Fruit fly (Drosophila melanogaster) whole organism, adult: Measurements from ENCODE around the gene CG17597.
A peak's percentile ranks its signal among the peaks of the same experiment; 100 is the strongest.

ENCODE experiments used
- CG11617 ChIP-seq: fragments of 200-800 bp; sonication (Bioruptor generic); optimal IDR thresholded peaks from 2 replicates; lab custom pipeline; 2017; ENCODE audit warnings: mild to moderate bottlenecking, missing biosample characterization, missing genetic modification reagents, missing genetic modification characterization
- CG12768 ChIP-seq: fragments of 200-800 bp; sonication (Bioruptor generic); optimal IDR thresholded peaks from 2 replicates; lab custom pipeline; 2017; ENCODE audit warnings: missing biosample characterization, missing genetic modification characterization, mild to moderate bottlenecking, moderate library complexity, missing genetic modification reagents
- CG14711 ChIP-seq: fragments of 200-800 bp; sonication (Bioruptor generic); optimal IDR thresholded peaks from 2 replicates; lab custom pipeline; 2018; ENCODE audit warnings: missing biosample characterization, mild to moderate bottlenecking, missing genetic modification characterization, moderate library complexity
- CG1620 ChIP-seq: fragments of 200-800 bp; sonication (Bioruptor generic); optimal IDR thresholded peaks from 2 replicates; lab custom pipeline; 2016; ENCODE audit warnings: missing biosample characterization, missing genetic modification characterization
- CG33017 ChIP-seq: fragments of 200-800 bp; sonication (Bioruptor generic); optimal IDR thresholded peaks from 2 replicates; lab custom pipeline; 2018; ENCODE audit warnings: missing biosample characterization, mild to moderate bottlenecking, missing genetic modification characterization, moderate library complexity
- CG5204 ChIP-seq: fragments of 200-800 bp; sonication (Bioruptor generic); optimal IDR thresholded peaks from 2 replicates; lab custom pipeline; 2016; ENCODE audit warnings: missing biosample characterization, missing genetic modification characterization
- CG7045 ChIP-seq: fragments of 200-800 bp; sonication (Bioruptor generic); optimal IDR thresholded peaks from 2 replicates; lab custom pipeline; 2017; ENCODE audit warnings: missing biosample characterization, mild to moderate bottlenecking, missing genetic modification characterization
- CG7101 ChIP-seq: fragments of 200-800 bp; sonication (Bioruptor generic); optimal IDR thresholded peaks from 2 replicates; lab custom pipeline; 2018; ENCODE audit warnings: missing biosample characterization, mild to moderate bottlenecking, missing genetic modification characterization, moderate library complexity
- Clk ChIP-seq: fragments of 200-800 bp; sonication (Bioruptor generic); optimal IDR thresholded peaks from 2 replicates; lab custom pipeline; 2017; ENCODE audit warnings: missing biosample characterization, missing genetic modification characterization
- Crg-1 ChIP-seq: fragments of 200-800 bp; sonication (Bioruptor generic); optimal IDR thresholded peaks from 2 replicates; lab custom pipeline; 2016; ENCODE audit warnings: missing biosample characterization, missing genetic modification characterization
- Hr96 ChIP-seq: fragments of 200-800 bp; sonication (Bioruptor generic); optimal IDR thresholded peaks from 2 replicates; lab custom pipeline; 2016; ENCODE audit warnings: missing biosample characterization, missing genetic modification characterization
- Mnt ChIP-seq: fragments of 200-800 bp; sonication (Bioruptor generic); optimal IDR thresholded peaks from 2 replicates; lab custom pipeline; 2016; ENCODE audit warnings: missing biosample characterization, mild to moderate bottlenecking, missing genetic modification characterization
- bab1 ChIP-seq: fragments of 200-800 bp; sonication (Bioruptor generic); optimal IDR thresholded peaks from 3 replicates; lab custom pipeline; 2019; ENCODE audit warnings: missing biosample characterization, mild to moderate bottlenecking, missing genetic modification characterization, moderate library complexity
- cic ChIP-seq: fragments of 200-800 bp; sonication (Bioruptor generic); optimal IDR thresholded peaks from 2 replicates; lab custom pipeline; 2017; ENCODE audit warnings: missing biosample characterization, mild to moderate bottlenecking, missing genetic modification characterization, moderate library complexity
- cnc ChIP-seq, 2 experiments: fragments of >200 bp; optimal IDR thresholded peaks; 2 replicates each; lab custom pipeline; 2017
- kay ChIP-seq: fragments of 200-800 bp; sonication (Bioruptor generic); peaks from one replicate; lab custom pipeline; 2016; ENCODE audit warnings: missing biosample characterization, missing genetic modification characterization, borderline replicate concordance
- ovo ChIP-seq: fragments of 200-800 bp; sonication (Bioruptor generic); optimal IDR thresholded peaks from 2 replicates; lab custom pipeline; 2016; ENCODE audit warnings: missing biosample characterization, missing genetic modification characterization
- pad ChIP-seq: fragments of 200-800 bp; sonication (Bioruptor generic); optimal IDR thresholded peaks from 3 replicates; lab custom pipeline; 2017; ENCODE audit warnings: missing biosample characterization, missing genetic modification characterization, mild to moderate bottlenecking, moderate library complexity, missing genetic modification reagents
- tj ChIP-seq: fragments of 200-800 bp; sonication (Bioruptor generic); optimal IDR thresholded peaks from 3 replicates; lab custom pipeline; 2017; ENCODE audit warnings: missing biosample characterization, mild to moderate bottlenecking, missing genetic modification characterization, moderate library complexity
- toe ChIP-seq: fragments of 200-800 bp; sonication (Bioruptor generic); optimal IDR thresholded peaks from 2 replicates; lab custom pipeline; 2016; ENCODE audit warnings: missing biosample characterization, missing genetic modification characterization

CG17597 gene

dm6 chr2L:18866582-18866981, 35.6 kb upstream of the CG17597 start:
- TF ChIP-seq Crg-1 (GFP tag; lab: Kevin White, UChicago), result no peak
- no peak for TF ChIP-seq ovo (GFP tag; lab: Kevin White, UChicago)
- TF ChIP-seq CG11617 (GFP tag; lab: Kevin White, UChicago), result no peak
- no peak for TF ChIP-seq CG14711 (tag; lab: Kevin White, UChicago)
- no peak for TF ChIP-seq cnc (optimal IDR thresholded peaks at IDR 0.05; lab: Kevin White, UChicago)
- no peak for TF ChIP-seq tj (GFP tag; lab: Kevin White, UChicago)
- no peak for TF ChIP-seq CG5204 (GFP tag; lab: Kevin White, UChicago)
- no peak for TF ChIP-seq CG12768 (GFP tag; lab: Kevin White, UChicago)

dm6 chr2L:18864981-18865380, 34.0 kb upstream of the CG17597 start:
- TF ChIP-seq Crg-1 (GFP tag; lab: Kevin White, UChicago), result no peak
- no peak for TF ChIP-seq CG1620
- peak; percentile 57 for TF ChIP-seq kay (GFP tag; lab: Kevin White, UChicago)
- TF ChIP-seq CG11617 (GFP tag; lab: Kevin White, UChicago), result no peak

- TF ChIP-seq cic (GFP tag; lab: Kevin White, UChicago), result no peak
Observed at dm6 chr2L:18864093-18864492, 33.1 kb upstream of the CG17597 start.

- TF ChIP-seq Clk (GFP tag; lab: Kevin White, UChicago), result no peak
- TF ChIP-seq cic (GFP tag; lab: Kevin White, UChicago), result no peak
- TF ChIP-seq tj (GFP tag; lab: Kevin White, UChicago), result no peak
- TF ChIP-seq CG33017 (tag; lab: Kevin White, UChicago), result no peak
- TF ChIP-seq Crg-1 (GFP tag; lab: Kevin White, UChicago), result no peak
- TF ChIP-seq CG5204 (GFP tag; lab: Kevin White, UChicago), result no peak
- TF ChIP-seq pad (GFP tag; lab: Kevin White, UChicago), result no peak
- no peak for TF ChIP-seq CG14711 (tag; lab: Kevin White, UChicago)
- no peak for TF ChIP-seq CG11617 (GFP tag; lab: Kevin White, UChicago)
- TF ChIP-seq kay (GFP tag; lab: Kevin White, UChicago), result no peak
- TF ChIP-seq CG7101, result no peak
- TF ChIP-seq ovo (GFP tag; lab: Kevin White, UChicago), result no peak
- TF ChIP-seq CG7045 (GFP tag; lab: Kevin White, UChicago), result no peak
- TF ChIP-seq toe, result no peak
- TF ChIP-seq bab1 (GFP tag; lab: Kevin White, UChicago), result no peak
- TF ChIP-seq cnc (optimal IDR thresholded peaks at IDR 0.05; lab: Kevin White, UChicago), result no peak
- no peak for TF ChIP-seq Hr96 (GFP tag; lab: Kevin White, UChicago)
- TF ChIP-seq CG1620, result no peak
Observed at dm6 chr2L:18860920-18861319, 30.0 kb upstream of the CG17597 start.

dm6 chr2L:18858661-18859532, 27.9 kb upstream of the CG17597 start, which contains the start of the genes CG10602 and mRpL13:
Gene CG10602, minus strand, starts transcription at chr2L:18859248.
Gene mRpL13, minus strand, starts transcription at chr2L:18859248.
- no peak for TF ChIP-seq CG5204 (GFP tag; lab: Kevin White, UChicago)
- TF ChIP-seq Mnt, result peak; percentile 7
- TF ChIP-seq ovo (GFP tag; lab: Kevin White, UChicago), result no peak
- no peak for TF ChIP-seq cic (GFP tag; lab: Kevin White, UChicago)
- TF ChIP-seq cnc (optimal IDR thresholded peaks at IDR 0.05; lab: Kevin White, UChicago), result no peak
- no peak for TF ChIP-seq Crg-1 (GFP tag; lab: Kevin White, UChicago)
- no peak for TF ChIP-seq CG12768 (GFP tag; lab: Kevin White, UChicago)
- no peak for TF ChIP-seq CG33017 (tag; lab: Kevin White, UChicago)
- TF ChIP-seq CG11617 (GFP tag; lab: Kevin White, UChicago), result no peak
- no peak for TF ChIP-seq tj (GFP tag; lab: Kevin White, UChicago)
- peak; percentile 31 for TF ChIP-seq bab1 (GFP tag; lab: Kevin White, UChicago)
- no peak for TF ChIP-seq Hr96 (GFP tag; lab: Kevin White, UChicago)
- TF ChIP-seq Clk (GFP tag; lab: Kevin White, UChicago), result no peak
- TF ChIP-seq CG7045 (GFP tag; lab: Kevin White, UChicago), result no peak
- no peak for TF ChIP-seq toe
- no peak for TF ChIP-seq CG7101
- peak; percentile 79 for TF ChIP-seq kay (GFP tag; lab: Kevin White, UChicago)
- TF ChIP-seq CG14711 (tag; lab: Kevin White, UChicago), result no peak
- no peak for TF ChIP-seq pad (GFP tag; lab: Kevin White, UChicago)
- peak; percentile 10 for TF ChIP-seq CG1620

dm6 chr2L:18857635-18858059, 26.7 kb upstream of the CG17597 start:
- TF ChIP-seq bab1 (GFP tag; lab: Kevin White, UChicago) (peak; percentile 96), Hr96 (GFP tag; lab: Kevin White, UChicago) (peak; percentile 92), CG11617 (GFP tag; lab: Kevin White, UChicago) (peak; percentile 93), CG14711 (tag; lab: Kevin White, UChicago) (peak; percentile 99), Clk (GFP tag; lab: Kevin White, UChicago) (peak; percentile 84), toe (peak; percentile 95), CG7045 (GFP tag; lab: Kevin White, UChicago) (peak; percentile 93), kay (GFP tag; lab: Kevin White, UChicago) (peak; percentile 95), CG1620 (peak; percentile 91), tj (GFP tag; lab: Kevin White, UChicago) (peak; percentile 76), Crg-1 (GFP tag; lab: Kevin White, UChicago) (peak; percentile 89), ovo (GFP tag; lab: Kevin White, UChicago) (peak; percentile 60), CG5204 (GFP tag; lab: Kevin White, UChicago) (peak; percentile 93), cnc (optimal IDR thresholded peaks at IDR 0.05; lab: Kevin White, UChicago) (peak; percentile 86 to 90), CG12768 (GFP tag; lab: Kevin White, UChicago) (peak; percentile 95), Mnt (peak; percentile 80), CG33017 (tag; lab: Kevin White, UChicago) (peak; percentile 95), cic (GFP tag; lab: Kevin White, UChicago) (peak; percentile 52), pad (GFP tag; lab: Kevin White, UChicago) (peak; percentile 84), CG7101 (peak; percentile 95)
